Worm (Caenorhabditis elegans): ENCODE data around the gene M57.2.

M57.2 gene

ce11 chrIV:3532167-3532566 is 5.0 kb downstream of the M57.2 start, which contains the start of gene M57.1:
Gene M57.1, plus strand, starts transcription at chrIV:3532467.
- TF ChIP-seq tbx-7 (tag; optimal IDR thresholded peaks at IDR 0.05) (no peak), hlh-30 (tag; optimal IDR thresholded peaks at IDR 0.05; ENCODE audit: insufficient read depth) (no peak), pha-4 (tag; optimal IDR thresholded peaks at IDR 0.05) (no peak), unc-86 (tag; optimal IDR thresholded peaks at IDR 0.05) (no peak), ttx-3 (tag; optimal IDR thresholded peaks at IDR 0.05) (no peak), sox-2 (GFP tag; IDR thresholded peaks at IDR 0.05) (no peak), mec-3 (tag; optimal IDR thresholded peaks at IDR 0.05; ENCODE audit: borderline replicate concordance) (no peak), ceh-30 (tag; optimal IDR thresholded peaks at IDR 0.05) (no peak), unc-3 (GFP tag; conservative IDR thresholded peaks at IDR 0.05) (no peak), unc-3 (tag; optimal IDR thresholded peaks at IDR 0.05) (no peak), nfya-1 (tag; optimal IDR thresholded peaks at IDR 0.05) (no peak), fkh-6 (tag; optimal IDR thresholded peaks at IDR 0.05) (no peak), ref-2 (tag; optimal IDR thresholded peaks at IDR 0.05) (no peak), nhr-232 (tag; optimal IDR thresholded peaks at IDR 0.05) (no peak)

ce11 chrIV:3532989-3533388 is 5.8 kb downstream of the M57.2 start:
- peak; percentile 11 for TF ChIP-seq ceh-48 (tag; optimal IDR thresholded peaks at IDR 0.05)
- no peak for TF ChIP-seq tbx-2 (tag; optimal IDR thresholded peaks at IDR 0.05)
- TF ChIP-seq eyg-1 (tag; optimal IDR thresholded peaks at IDR 0.05) = no peak
- TF ChIP-seq pag-3 (tag; optimal IDR thresholded peaks at IDR 0.05; ENCODE audit: borderline replicate concordance) = no peak
- TF ChIP-seq C08G9.2 (tag; optimal IDR thresholded peaks at IDR 0.05) = no peak
- TF ChIP-seq unc-42 (tag; optimal IDR thresholded peaks at IDR 0.05) = peak; percentile 39
- no peak for TF ChIP-seq gmeb-2 (tag; optimal IDR thresholded peaks at IDR 0.05)

- TF ChIP-seq pat-9 (tag; optimal IDR thresholded peaks at IDR 0.05) = no peak
- no peak for TF ChIP-seq che-1 (tag; optimal IDR thresholded peaks at IDR 0.05)
- no peak for TF ChIP-seq ceh-6 (GFP tag; optimal IDR thresholded peaks at IDR 0.05)
- TF ChIP-seq ttx-3 (tag; optimal IDR thresholded peaks at IDR 0.05) = no peak
- no peak for TF ChIP-seq zip-5 (tag; optimal IDR thresholded peaks at IDR 0.05)
- no peak for TF ChIP-seq elt-4 (tag; optimal IDR thresholded peaks at IDR 0.05)
- no peak for TF ChIP-seq dve-1 (tag; optimal IDR thresholded peaks at IDR 0.05)
- TF ChIP-seq C38D4.7 (GFP tag; optimal IDR thresholded peaks at IDR 0.05) = no peak
- no peak for TF ChIP-seq ceh-22 (tag; optimal IDR thresholded peaks at IDR 0.05)
- no peak for TF ChIP-seq ztf-16 (tag; optimal IDR thresholded peaks at IDR 0.05)
Observed at ce11 chrIV:3539253-3539652, 12.1 kb downstream of the M57.2 start.

ce11 chrIV:3539872-3540271 is 12.7 kb downstream of the M57.2 start, which contains the start of gene B0212.3:
Gene B0212.3, plus strand, starts transcription at chrIV:3540172.
- TF ChIP-seq K02D7.2 (tag; optimal IDR thresholded peaks at IDR 0.05) (no peak), pag-3 (tag; optimal IDR thresholded peaks at IDR 0.05; ENCODE audit: borderline replicate concordance) (no peak)

- no peak for TF ChIP-seq elt-2 (tag; optimal IDR thresholded peaks at IDR 0.05)
- TF ChIP-seq madf-2 (tag; optimal IDR thresholded peaks at IDR 0.05) = no peak
- no peak for TF ChIP-seq ceh-45 (GFP tag; IDR thresholded peaks at IDR 0.05)
Observed at ce11 chrIV:3545060-3545459, 17.9 kb downstream of the M57.2 start.

ce11 chrIV:3547500-3547899 is 20.3 kb downstream of the M57.2 start, which contains the start of gene nstp-6:
Gene nstp-6, minus strand, starts transcription at chrIV:3547600.
- no peak for TF ChIP-seq eyg-1 (tag; optimal IDR thresholded peaks at IDR 0.05)
- TF ChIP-seq Y22D7AL.16 (tag; optimal IDR thresholded peaks at IDR 0.05) = no peak
- no peak for TF ChIP-seq fkh-6 (tag; optimal IDR thresholded peaks at IDR 0.05)
- no peak for TF ChIP-seq pros-1 (tag; optimal IDR thresholded peaks at IDR 0.05)
- TF ChIP-seq fkh-10 (GFP tag; optimal IDR thresholded peaks at IDR 0.05) = no peak
- no peak for TF ChIP-seq rnt-1 (tag; optimal IDR thresholded peaks at IDR 0.05)
- TF ChIP-seq npax-4 (tag; optimal IDR thresholded peaks at IDR 0.05) = no peak
- TF ChIP-seq pag-3 (tag; optimal IDR thresholded peaks at IDR 0.05; ENCODE audit: borderline replicate concordance) = no peak
- no peak for TF ChIP-seq dve-1 (tag; optimal IDR thresholded peaks at IDR 0.05)
- TF ChIP-seq C08G9.2 (tag; optimal IDR thresholded peaks at IDR 0.05) = no peak
- TF ChIP-seq ttx-3 (tag; optimal IDR thresholded peaks at IDR 0.05) = no peak
- no peak for TF ChIP-seq ceh-2 (tag; optimal IDR thresholded peaks at IDR 0.05)
- TF ChIP-seq syd-9 (tag; optimal IDR thresholded peaks at IDR 0.05) = no peak
- TF ChIP-seq ahr-1 (tag; optimal IDR thresholded peaks at IDR 0.05) = no peak
- TF ChIP-seq ceh-9 (tag; optimal IDR thresholded peaks at IDR 0.05) = no peak
- TF ChIP-seq unc-3 (GFP tag; conservative IDR thresholded peaks at IDR 0.05) = no peak
- no peak for TF ChIP-seq unc-3 (tag; optimal IDR thresholded peaks at IDR 0.05)
- no peak for TF ChIP-seq ama-1 (optimal IDR thresholded peaks at IDR 0.05)
- TF ChIP-seq ceh-45 (GFP tag; IDR thresholded peaks at IDR 0.05) = no peak

Measured in whole organism, late embryonic.